Fruit fly (Drosophila melanogaster): Measurements from ENCODE around the gene Arf1.

The Arf1 gene

DNA sequence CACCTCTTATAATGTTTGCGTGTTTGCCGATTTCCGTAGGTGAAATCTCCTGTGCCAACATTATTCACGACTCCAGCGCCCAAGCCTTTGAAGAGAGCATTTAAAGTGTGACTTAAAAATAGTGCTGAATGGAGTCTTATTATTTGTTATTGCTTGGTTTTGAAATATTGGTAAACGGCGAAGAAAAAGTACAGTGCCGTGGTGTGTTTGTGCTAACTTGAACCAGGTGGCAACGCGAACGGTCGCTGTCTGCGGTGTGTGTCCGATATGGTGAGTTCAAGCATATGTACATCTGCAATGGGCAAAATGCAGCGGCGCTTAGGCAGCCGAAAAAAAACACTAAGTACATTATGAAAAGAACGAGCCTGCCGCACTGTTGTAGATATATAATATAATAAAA is 5.9 kb upstream of the Arf1 start (continued):
- peak; percentile 23 for TF ChIP-seq stwl (tag; optimal IDR thresholded peaks at IDR 0.05)
- TF ChIP-seq salm (tag; optimal IDR thresholded peaks at IDR 0.05), result no peak
- TF ChIP-seq fd102C (GFP tag; optimal IDR thresholded peaks at IDR 0.05), result no peak
- TF ChIP-seq cato (GFP tag; optimal IDR thresholded peaks at IDR 0.05; ENCODE audit: borderline replicate concordance), result no peak
- no peak for TF ChIP-seq ranshi (GFP tag; IDR thresholded peaks at IDR 0.05)
- no peak for TF ChIP-seq CG31365 (tag; optimal IDR thresholded peaks at IDR 0.05)
- no peak for TF ChIP-seq ERR (GFP tag; optimal IDR thresholded peaks at IDR 0.05)
- TF ChIP-seq Jarid2 (GFP tag; optimal IDR thresholded peaks at IDR 0.05), result no peak
- TF ChIP-seq GATAe (GFP tag; conservative IDR thresholded peaks at IDR 0.05), result no peak
- no peak for TF ChIP-seq CG17912 (GFP tag; optimal IDR thresholded peaks at IDR 0.05)
- no peak for TF ChIP-seq CG11695 (GFP tag; IDR thresholded peaks at IDR 0.05)
- no peak for TF ChIP-seq ssp (GFP tag; IDR thresholded peaks at IDR 0.05)
- no peak for TF ChIP-seq Bdp1 (GFP tag; optimal IDR thresholded peaks at IDR 0.05)
- TF ChIP-seq sna (GFP tag; IDR thresholded peaks at IDR 0.05; ENCODE audit: partially characterized antibody), result no peak
- no peak for TF ChIP-seq btn (GFP tag; optimal IDR thresholded peaks at IDR 0.05)
- peak; percentile 19; the same call in 1 of the 2 replicates for TF ChIP-seq MBD-R2 (GFP tag; IDR thresholded peaks at IDR 0.05)
- TF ChIP-seq Lhr (GFP tag; optimal IDR thresholded peaks at IDR 0.05), result no peak
- no peak for TF ChIP-seq lola (GFP tag; optimal IDR thresholded peaks at IDR 0.05)
- TF ChIP-seq shn (GFP tag; optimal IDR thresholded peaks at IDR 0.05), result no peak
- no peak for TF ChIP-seq CG4707 (GFP tag; optimal IDR thresholded peaks at IDR 0.05)
- no peak for TF ChIP-seq CG4424 (GFP tag; optimal IDR thresholded peaks at IDR 0.05)
- TF ChIP-seq tap (tag; optimal IDR thresholded peaks at IDR 0.05), result no peak
- peak; percentile 58 for TF ChIP-seq MESR4 (GFP tag; optimal IDR thresholded peaks at IDR 0.05)
- TF ChIP-seq CG6813 (GFP tag; optimal IDR thresholded peaks at IDR 0.05), result no peak
- TF ChIP-seq Neu2 (GFP tag; optimal IDR thresholded peaks at IDR 0.05; ENCODE audit: borderline replicate concordance), result no peak
- TF ChIP-seq CG15514 (GFP tag; optimal IDR thresholded peaks at IDR 0.05), result no peak
- no peak for TF ChIP-seq Sox100B (GFP tag; optimal IDR thresholded peaks at IDR 0.05)
- TF ChIP-seq CG17612 (GFP tag; IDR thresholded peaks at IDR 0.05), result no peak
- TF ChIP-seq ham (GFP tag; IDR thresholded peaks at IDR 0.05), result no peak
- TF ChIP-seq ind (GFP tag; optimal IDR thresholded peaks at IDR 0.05), result no peak
- TF ChIP-seq CG3838 (GFP tag; optimal IDR thresholded peaks at IDR 0.05), result no peak
- TF ChIP-seq Tbp (GFP tag; optimal IDR thresholded peaks at IDR 0.05), result no peak
- no peak for TF ChIP-seq kah (GFP tag; optimal IDR thresholded peaks at IDR 0.05)
- no peak for TF ChIP-seq Mrtf (GFP tag; IDR thresholded peaks at IDR 0.05)
- TF ChIP-seq dimm (GFP tag; IDR thresholded peaks at IDR 0.05), result no peak
- no peak for TF ChIP-seq nerfin-1 (tag; optimal IDR thresholded peaks at IDR 0.05)
- TF ChIP-seq CG33557 (GFP tag; optimal IDR thresholded peaks at IDR 0.05), result no peak
- TF ChIP-seq CG32767 (GFP tag; IDR thresholded peaks at IDR 0.05), result no peak
- TF ChIP-seq YL-1 (GFP tag; optimal IDR thresholded peaks at IDR 0.05), result peak; percentile 56
- TF ChIP-seq Hr51 (GFP tag; optimal IDR thresholded peaks at IDR 0.05), result no peak
- TF ChIP-seq CG4360 (GFP tag; IDR thresholded peaks at IDR 0.05), result no peak
- TF ChIP-seq gcm (GFP tag; optimal IDR thresholded peaks at IDR 0.05), result no peak
- no peak for TF ChIP-seq crp (GFP tag; optimal IDR thresholded peaks at IDR 0.05)
- TF ChIP-seq HmgZ (tag; optimal IDR thresholded peaks at IDR 0.05), result no peak
- TF ChIP-seq CG30020 (tag; optimal IDR thresholded peaks at IDR 0.05), result no peak
- TF ChIP-seq CG11456 (GFP tag; IDR thresholded peaks at IDR 0.05), result no peak
- TF ChIP-seq bigmax (GFP tag; optimal IDR thresholded peaks at IDR 0.05), result no peak
- no peak for TF ChIP-seq Bteb2 (GFP tag; optimal IDR thresholded peaks at IDR 0.05)
- no peak for TF ChIP-seq zen2 (GFP tag; IDR thresholded peaks at IDR 0.05; ENCODE audit: partially characterized antibody)
- TF ChIP-seq HLHmδ (GFP tag; optimal IDR thresholded peaks at IDR 0.05), result peak; percentile 23
- TF ChIP-seq Doc3 (GFP tag; IDR thresholded peaks at IDR 0.05; ENCODE audit: partially characterized antibody), result no peak

All from whole organism, embryonic.